Worm (Caenorhabditis elegans): Measurements from ENCODE around the gene math-38.

DNA sequence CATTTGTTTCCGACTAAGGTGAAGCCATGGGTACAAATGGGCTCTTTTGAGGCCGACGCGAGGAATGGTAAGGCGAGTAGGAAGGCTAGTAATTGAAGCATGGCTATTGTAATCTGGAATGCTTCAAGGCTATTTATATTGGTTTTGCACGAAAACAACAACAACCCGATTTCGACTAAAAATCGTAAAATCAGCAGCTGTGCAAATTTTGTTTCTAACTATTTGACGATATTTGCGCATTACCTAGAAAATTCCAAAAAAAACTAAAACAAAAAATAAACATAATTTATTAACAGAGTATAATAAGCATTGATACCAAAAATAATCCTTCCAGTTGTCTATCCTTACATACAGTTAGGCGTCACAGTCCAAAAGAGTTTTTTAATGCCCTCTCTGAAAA lies 15.4 kb upstream of the math-38 start, which contains the start of gene clec-20:
- no peak for TF ChIP-seq him-1 (tag; optimal IDR thresholded peaks at IDR 0.05)
- TF ChIP-seq W03F9.2 (tag; optimal IDR thresholded peaks at IDR 0.05) = no peak
